Worm (Caenorhabditis elegans) whole organism, L4 larva: ENCODE measurements around the gene dhc-4.

Source experiments
- Y105C5A.15 ChIP-seq: fragments of 200-800 bp; sonication (Bioruptor generic); IDR thresholded peaks from 2 replicates; pipeline ENCODE4 v1.3.6; 2022; ENCODE audit warnings: missing genetic modification characterization, missing compliant biosample characterization
- ama-1 ChIP-seq: fragments of 150-350 bp; optimal IDR thresholded peaks from 2 replicates; lab custom pipeline; 2014; ENCODE audit warnings: inconsistent platforms, mixed read lengths
- ctbp-1 ChIP-seq: fragments of 200-800 bp; sonication (Bioruptor generic); IDR thresholded peaks from 2 replicates; pipeline ENCODE4 v1.3.6; 2022; ENCODE audit warnings: missing genetic modification reagents, missing genetic modification characterization, missing compliant biosample characterization
- hlh-30 ChIP-seq: sonication (generic microtip); optimal IDR thresholded peaks from 2 replicates; lab custom pipeline; 2017; ENCODE audit warnings: antibody characterized with exemption, mild to moderate bottlenecking, missing genetic modification characterization, missing compliant biosample characterization; ENCODE audit not compliant: insufficient read depth
- lin-13 ChIP-seq: fragments of 150-350 bp; optimal IDR thresholded peaks from 2 replicates; lab custom pipeline; 2014; ENCODE audit warnings: missing biosample characterization, missing genetic modification reagents, missing genetic modification characterization
- nhr-25 ChIP-seq: sonication (generic microtip); optimal IDR thresholded peaks from 2 replicates; lab custom pipeline; 2017; ENCODE audit warnings: missing genetic modification characterization, mild to moderate bottlenecking, missing compliant biosample characterization, antibody characterized with exemption, moderate library complexity, borderline replicate concordance; ENCODE audit not compliant: insufficient read depth
- nhr-6 ChIP-seq: fragments of 150-350 bp; optimal IDR thresholded peaks from 2 replicates; lab custom pipeline; 2014; ENCODE audit warnings: missing biosample characterization, missing genetic modification characterization
- snpc-4 ChIP-seq: fragments of 150-350 bp; optimal IDR thresholded peaks from 2 replicates; lab custom pipeline; 2014; ENCODE audit warnings: missing biosample characterization, missing genetic modification characterization
- unc-130 ChIP-seq: sonication (generic microtip); optimal IDR thresholded peaks from 2 replicates; lab custom pipeline; 2016; ENCODE audit warnings: missing genetic modification reagents, missing genetic modification characterization, missing compliant biosample characterization
- zag-1 ChIP-seq: fragments of 150-350 bp; optimal IDR thresholded peaks from 2 replicates; lab custom pipeline; 2014; ENCODE audit warnings: missing biosample characterization, missing genetic modification characterization

ce11 chrIII:10987561-10988184 is 17.9 kb downstream of the dhc-4 start, which contains the start of gene col-94:
- TF ChIP-seq Y105C5A.15 (no peak), snpc-4 (tag; lab: Kevin White, UChicago) (no peak), zag-1 (tag; lab: Kevin White, UChicago) (no peak), nhr-25 (tag; lab: Kevin White, UChicago) (no peak), unc-130 (GFP tag; lab: Kevin White, UChicago) (no peak), ctbp-1 (no peak), lin-13 (GFP tag; lab: Kevin White, UChicago) (no peak), hlh-30 (tag; lab: Kevin White, UChicago) (no peak), nhr-6 (tag; lab: Kevin White, UChicago) (no peak), ama-1 (lab: Kevin White, UChicago) (peak; percentile 88)
